Fruit fly (Drosophila melanogaster): ENCODE data around the gene CG12123.

dm6 chrX:8437285-8438110 lies 4.7 kb downstream of the CG12123 start, which contains the start of gene Miga:
- TF ChIP-seq EcR (GFP tag; optimal IDR thresholded peaks at IDR 0.05) (peak; percentile 92), Pif1A (GFP tag; optimal IDR thresholded peaks at IDR 0.05) (no peak), CG9948 (tag; optimal IDR thresholded peaks at IDR 0.05) (no peak), Pif1B (GFP tag; optimal IDR thresholded peaks at IDR 0.05) (peak; percentile 36), CG10348 (GFP tag; IDR thresholded peaks at IDR 0.05) (no peak), rn (GFP tag; IDR thresholded peaks at IDR 0.05) (no peak), CG13204 (GFP tag; optimal IDR thresholded peaks at IDR 0.05) (no peak), CG17806 (tag; optimal IDR thresholded peaks at IDR 0.05) (no peak)
